Fruit fly (Drosophila melanogaster) whole organism, wandering third instar larva: Measurements from ENCODE around the gene CG9632.
A peak's percentile ranks its signal among the peaks of the same experiment; 100 is the strongest.

Experiments used
- Abd-B ChIP-seq: fragments of >200 bp; optimal IDR thresholded peaks from 2 replicates; lab custom pipeline; 2017; ENCODE audit warnings: missing biosample characterization, missing genetic modification characterization
- CG32264 ChIP-seq: fragments of 200-800 bp; sonication (Bioruptor generic); optimal IDR thresholded peaks from 2 replicates; lab custom pipeline; 2016; ENCODE audit warnings: missing biosample characterization, missing genetic modification characterization
- Dfd ChIP-seq: fragments of >200 bp; optimal IDR thresholded peaks from 2 replicates; lab custom pipeline; 2017; ENCODE audit warnings: missing biosample characterization, missing genetic modification characterization
- Dif ChIP-seq: fragments of 200-275, 200-300 bp; sonication (Bioruptor generic); optimal IDR thresholded peaks from 2 replicates; lab custom pipeline; 2018; ENCODE audit warnings: missing biosample characterization, missing genetic modification characterization; ENCODE audit not compliant: partially characterized antibody
- GATAd ChIP-seq: sonication (Bioruptor generic); optimal IDR thresholded peaks from 2 replicates; lab custom pipeline; 2016; ENCODE audit warnings: missing biosample characterization, missing genetic modification characterization
- HLH106 ChIP-seq: fragments of 200-800 bp; optimal IDR thresholded peaks from 3 replicates; lab custom pipeline; 2019; ENCODE audit warnings: missing biosample characterization, mild to moderate bottlenecking, missing genetic modification characterization, moderate library complexity
- Hr83 ChIP-seq: fragments of 200-300 bp; sonication (Bioruptor generic); optimal IDR thresholded peaks from 2 replicates; lab custom pipeline; 2016; ENCODE audit warnings: missing biosample characterization, mild to moderate bottlenecking, missing genetic modification characterization, moderate library complexity; ENCODE audit not compliant: poor library complexity, severe bottlenecking
- Jra ChIP-seq: sonication (Bioruptor generic); optimal IDR thresholded peaks from 2 replicates; lab custom pipeline; 2016; ENCODE audit warnings: missing biosample characterization, missing genetic modification characterization
- Myc ChIP-seq: fragments of >200 bp; optimal IDR thresholded peaks from 2 replicates; lab custom pipeline; 2017
- N ChIP-seq: fragments of >200 bp; optimal IDR thresholded peaks from 2 replicates; lab custom pipeline; 2018; ENCODE audit warnings: missing biosample characterization, missing external identifiers, missing genetic modification characterization
- OdsH ChIP-seq: fragments of 200-800 bp; sonication (Bioruptor generic); optimal IDR thresholded peaks from 2 replicates; lab custom pipeline; 2016; ENCODE audit warnings: missing biosample characterization, mild to moderate bottlenecking, missing genetic modification characterization
- Rel ChIP-seq, 2 experiments: fragments of 200-800 bp; sonication (Bioruptor generic) in 1 of 2; optimal IDR thresholded peaks; 2 replicates in 1 of 2; 3 replicates in 1 of 2; lab custom pipeline; 2016 to 2019; ENCODE audit warnings: mild to moderate bottlenecking in 2 of 2, missing biosample characterization in 2 of 2, missing genetic modification characterization in 2 of 2, moderate library complexity in 1 of 2
- Sp1 ChIP-seq: fragments of 200-800 bp; sonication (Bioruptor generic); optimal IDR thresholded peaks from 3 replicates; lab custom pipeline; 2019; ENCODE audit warnings: missing biosample characterization, mild to moderate bottlenecking, missing genetic modification characterization, moderate library complexity
- br ChIP-seq: fragments of 200-800 bp; sonication (Bioruptor generic); optimal IDR thresholded peaks from 2 replicates; lab custom pipeline; 2016; ENCODE audit warnings: missing biosample characterization, missing genetic modification characterization
- brk ChIP-seq: fragments of 200-800 bp; sonication (Bioruptor generic); optimal IDR thresholded peaks from 2 replicates; lab custom pipeline; 2016; ENCODE audit warnings: missing biosample characterization, mild to moderate bottlenecking, missing genetic modification characterization
- dl ChIP-seq, 2 experiments: fragments of 175-275, 200-275 bp in 1 of 2; fragments of 200-275 bp in 1 of 2; sonication (Bioruptor generic); optimal IDR thresholded peaks; lab custom pipeline; 2018; ENCODE audit warnings: mild to moderate bottlenecking in 2 of 2, missing biosample characterization in 2 of 2, missing genetic modification characterization in 2 of 2, moderate library complexity in 2 of 2; ENCODE audit not compliant: partially characterized antibody in 2 of 2, insufficient read depth in 1 of 2
- dmrt93B ChIP-seq: fragments of 200-800 bp; sonication (Bioruptor generic); optimal IDR thresholded peaks from 2 replicates; lab custom pipeline; 2018; ENCODE audit warnings: missing biosample characterization, mild to moderate bottlenecking, missing genetic modification characterization
- foxo ChIP-seq, 2 experiments: fragments of 200-800 bp; sonication (Bioruptor generic); optimal IDR thresholded peaks; 2 replicates in 1 of 2; 3 replicates in 1 of 2; lab custom pipeline; 2016 to 2017; ENCODE audit warnings: missing biosample characterization in 2 of 2, missing genetic modification characterization in 2 of 2
- fru ChIP-seq: fragments of 200-800 bp; sonication (Bioruptor generic); optimal IDR thresholded peaks from 3 replicates; lab custom pipeline; 2016; ENCODE audit warnings: missing biosample characterization, mild to moderate bottlenecking, missing genetic modification characterization
- jim ChIP-seq: fragments of 175-275, 200-325 bp; sonication (Bioruptor generic); optimal IDR thresholded peaks from 2 replicates; lab custom pipeline; 2016; ENCODE audit warnings: missing biosample characterization, mild to moderate bottlenecking, missing genetic modification characterization
- lola ChIP-seq: fragments of >200 bp; optimal IDR thresholded peaks from 2 replicates; lab custom pipeline; 2017; ENCODE audit warnings: missing biosample characterization, missing genetic modification characterization
- pan ChIP-seq: fragments of >200 bp; optimal IDR thresholded peaks from 2 replicates; lab custom pipeline; 2017
- psq ChIP-seq: fragments of 200-800 bp; sonication (Bioruptor generic); optimal IDR thresholded peaks from 3 replicates; lab custom pipeline; 2017; ENCODE audit warnings: missing biosample characterization, mild to moderate bottlenecking, missing genetic modification characterization, moderate library complexity
- rgr ChIP-seq: fragments of 200-800 bp; sonication (Bioruptor generic); optimal IDR thresholded peaks from 3 replicates; lab custom pipeline; 2016; ENCODE audit warnings: missing biosample characterization, mild to moderate bottlenecking, missing genetic modification characterization
- sage ChIP-seq: fragments of 200-800 bp; sonication (Bioruptor generic); optimal IDR thresholded peaks from 2 replicates; lab custom pipeline; 2016; ENCODE audit warnings: missing biosample characterization, mild to moderate bottlenecking, missing genetic modification characterization
- tai ChIP-seq: sonication (Bioruptor generic); optimal IDR thresholded peaks from 2 replicates; lab custom pipeline; 2016; ENCODE audit warnings: missing biosample characterization, missing genetic modification characterization
- usp ChIP-seq: fragments of >200 bp; optimal IDR thresholded peaks from 2 replicates; lab custom pipeline; 2017; ENCODE audit warnings: missing biosample characterization, missing genetic modification characterization
- woc ChIP-seq: sonication (Bioruptor generic); optimal IDR thresholded peaks from 2 replicates; lab custom pipeline; 2016; ENCODE audit warnings: missing biosample characterization, mild to moderate bottlenecking, missing genetic modification characterization

Gene CG9632

DNA sequence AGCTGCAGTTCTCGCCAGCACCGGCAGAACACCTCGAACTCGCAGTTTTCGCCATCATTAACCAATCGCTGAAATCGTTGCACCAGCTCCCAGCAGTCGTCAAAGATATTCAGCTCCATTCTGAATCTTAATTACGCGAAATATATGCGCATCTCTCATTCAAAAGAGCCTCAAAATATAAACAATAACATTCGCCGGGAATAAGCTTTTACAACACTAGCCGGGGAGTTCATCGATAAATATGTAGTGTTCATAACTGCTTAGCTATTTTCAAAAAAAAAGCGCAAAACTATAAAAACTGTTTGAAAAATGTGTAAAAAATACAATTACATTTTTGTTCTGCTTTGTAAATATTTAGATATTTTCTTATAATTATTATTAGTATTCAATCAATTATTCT is 20.7 kb upstream of the CG9632 start, which contains the start of gene Pbp45:
Pbp45 (minus strand) TSS at position 222 of the 400 bp plus-strand sequence.
- TF ChIP-seq lola (GFP tag; lab: Kevin White, UChicago) (no peak), psq (no peak), HLH106 (tag; lab: Kevin White, UChicago) (no peak), dl (GFP tag; optimal IDR thresholded peaks at IDR 0.05; lab: Kevin White, UChicago; ENCODE audit: insufficient read depth in 1 of 2, partially characterized antibody in 2 of 2) (no peak), foxo (GFP tag; optimal IDR thresholded peaks at IDR 0.05; lab: Kevin White, UChicago) (peak in 1 of 2 experiments; percentile 54), Rel (GFP tag; optimal IDR thresholded peaks at IDR 0.05; lab: Kevin White, UChicago) (no peak), Rel (tag; optimal IDR thresholded peaks at IDR 0.05; lab: Kevin White, UChicago) (no peak), sage (GFP tag; lab: Kevin White, UChicago) (no peak), Sp1 (GFP tag; lab: Kevin White, UChicago) (no peak), br (GFP tag; lab: Kevin White, UChicago) (no peak), Myc (no peak), N (GFP tag; lab: Kevin White, UChicago) (no peak), brk (GFP tag; lab: Kevin White, UChicago) (no peak), fru (GFP tag; lab: Kevin White, UChicago) (peak; percentile 28), Dif (no peak)
- TF ChIP-seq, all 38 proteins: peak for 2

- no peak for TF ChIP-seq Dfd
- TF ChIP-seq CG32264 (GFP tag; lab: Kevin White, UChicago) = no peak
- no peak for TF ChIP-seq dmrt93B (GFP tag; lab: Kevin White, UChicago)
- no peak for TF ChIP-seq Dif
- TF ChIP-seq pan = no peak
- TF ChIP-seq woc (GFP tag; lab: Kevin White, UChicago) = no peak
- no peak for TF ChIP-seq Abd-B (GFP tag; lab: Kevin White, UChicago)
- no peak for TF ChIP-seq rgr (GFP tag; lab: Kevin White, UChicago)
- no peak for TF ChIP-seq Jra (GFP tag; lab: Kevin White, UChicago)
- no peak for TF ChIP-seq tai (GFP tag; lab: Kevin White, UChicago)
- TF ChIP-seq GATAd (GFP tag; lab: Kevin White, UChicago) = no peak
- TF ChIP-seq Myc = no peak
- no peak for TF ChIP-seq lola (GFP tag; lab: Kevin White, UChicago)
- no peak for TF ChIP-seq brk (GFP tag; lab: Kevin White, UChicago)
- TF ChIP-seq foxo (GFP tag; optimal IDR thresholded peaks at IDR 0.05; lab: Kevin White, UChicago) = no peak
These were observed 13.8 kb upstream of the CG9632 start, which contains the start of gene CG4546 for dm6 chr3R:15846234-15846633. CG4546 (plus strand) TSS chr3R:15846534.

- TF ChIP-seq Rel (GFP tag; optimal IDR thresholded peaks at IDR 0.05; lab: Kevin White, UChicago) = no peak
- TF ChIP-seq Rel (tag; optimal IDR thresholded peaks at IDR 0.05; lab: Kevin White, UChicago) = peak; percentile 91
- TF ChIP-seq Sp1 (GFP tag; lab: Kevin White, UChicago) = no peak
- no peak for TF ChIP-seq Dfd
These were observed 8.1 kb upstream of the CG9632 start for dm6 chr3R:15851912-15852311.

dm6 chr3R:15853347-15853746 is 6.6 kb upstream of the CG9632 start, which contains the start of gene cv-d:
cv-d (minus strand) TSS chr3R:15853581.
- TF ChIP-seq Rel (GFP tag; optimal IDR thresholded peaks at IDR 0.05; lab: Kevin White, UChicago) = no peak
- TF ChIP-seq Rel (tag; optimal IDR thresholded peaks at IDR 0.05; lab: Kevin White, UChicago) = peak; percentile 0
- TF ChIP-seq usp (GFP tag; lab: Kevin White, UChicago) = no peak
- TF ChIP-seq, all 38 proteins: peak for 1

dm6 chr3R:15857189-15857767 is 2.7 kb upstream of the CG9632 start, which contains the start of gene Hmt-1:
Hmt-1 (minus strand) TSS chr3R:15857470.
- no peak for TF ChIP-seq Rel (GFP tag; optimal IDR thresholded peaks at IDR 0.05; lab: Kevin White, UChicago)
- TF ChIP-seq Rel (tag; optimal IDR thresholded peaks at IDR 0.05; lab: Kevin White, UChicago) = peak; percentile 10
- peak; percentile 13 for TF ChIP-seq N (GFP tag; lab: Kevin White, UChicago)
- peak; percentile 78 for TF ChIP-seq GATAd (GFP tag; lab: Kevin White, UChicago)
- TF ChIP-seq Hr83 (GFP tag; lab: Kevin White, UChicago) = no peak

DNA sequence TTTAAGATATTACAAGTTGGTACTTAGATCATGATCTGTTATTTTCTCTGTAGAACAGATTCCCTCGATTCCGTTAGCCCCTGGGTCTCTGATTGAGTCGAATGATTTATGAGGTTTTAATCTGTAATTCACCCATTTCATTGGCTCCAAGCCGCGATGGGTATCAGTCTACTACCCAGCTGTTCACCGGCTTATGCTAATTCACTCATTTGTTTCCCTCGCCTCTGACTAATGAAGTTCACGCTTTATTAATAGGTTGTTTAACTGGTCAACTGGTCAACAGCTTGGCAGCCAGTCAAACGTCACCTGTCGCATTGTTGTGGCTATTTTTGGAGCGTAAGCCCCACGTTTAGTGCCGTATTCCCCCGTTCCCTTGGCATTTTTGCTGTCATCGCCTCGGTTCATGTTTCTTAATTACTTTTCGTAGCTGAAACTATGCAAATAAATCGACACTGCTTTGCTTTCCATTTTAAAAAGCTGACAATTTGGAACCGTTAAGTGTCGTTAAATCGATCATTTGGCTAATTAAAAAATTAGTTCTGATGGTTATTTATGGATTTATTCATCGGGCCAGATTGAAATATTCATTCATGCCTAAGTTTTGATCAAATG is 12.9 kb downstream of the CG9632 start:
- TF ChIP-seq usp (GFP tag; lab: Kevin White, UChicago) (no peak), Hr83 (GFP tag; lab: Kevin White, UChicago) (no peak), Dif (no peak), foxo (GFP tag; optimal IDR thresholded peaks at IDR 0.05; lab: Kevin White, UChicago) (no peak), OdsH (no peak), jim (GFP tag; lab: Kevin White, UChicago) (no peak), GATAd (GFP tag; lab: Kevin White, UChicago) (no peak)
- TF ChIP-seq, all 38 proteins: peak for 0
